Worm (Caenorhabditis elegans): ENCODE measurements around the gene Y38H8A.12.

DNA sequence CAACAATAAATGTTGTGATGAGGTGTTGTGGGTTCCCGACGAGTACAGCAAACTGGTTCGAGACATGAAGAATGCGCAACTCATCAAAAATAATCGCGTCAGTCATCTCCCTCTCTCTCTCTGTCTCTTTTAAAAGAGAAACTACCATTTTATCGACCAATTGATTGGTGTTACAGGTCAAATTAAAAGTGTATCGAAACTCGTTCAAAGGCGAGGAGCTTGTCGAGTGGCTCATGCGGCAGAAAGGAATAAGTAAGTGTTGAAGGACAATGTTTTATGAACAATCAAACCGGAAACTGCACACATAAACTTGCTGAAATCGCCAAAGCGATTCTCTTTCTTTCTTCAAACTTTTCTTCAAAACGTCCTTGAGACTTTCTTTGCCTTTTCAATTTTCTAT is 32.9 kb upstream of the Y38H8A.12 start:
- TF ChIP-seq blmp-1 (tag; optimal IDR thresholded peaks at IDR 0.05) (no peak), mep-1 (tag; optimal IDR thresholded peaks at IDR 0.05) (no peak), aly-2 (tag; optimal IDR thresholded peaks at IDR 0.05) (no peak), lsy-2 (tag; optimal IDR thresholded peaks at IDR 0.05) (no peak), pax-3 (tag; optimal IDR thresholded peaks at IDR 0.05) (no peak)
